Worm (Caenorhabditis elegans) whole organism, L1 larva: ENCODE data around the gene nep-6.
A peak's percentile ranks its signal among the peaks of the same experiment; 100 is the strongest.

Experiments
- C16A3.4 ChIP-seq: fragments of 150-350 bp; optimal IDR thresholded peaks from 2 replicates; lab custom pipeline; 2014; ENCODE audit warnings: missing biosample characterization, missing genetic modification characterization
- alr-1 ChIP-seq: fragments of 200-800 bp; sonication (Bioruptor generic); optimal IDR thresholded peaks from 2 replicates; lab custom pipeline; 2018; ENCODE audit warnings: borderline replicate concordance, mild to moderate bottlenecking, missing genetic modification characterization, missing compliant biosample characterization
- ceh-88 ChIP-seq: fragments of 200-800 bp; sonication (Bioruptor generic); IDR thresholded peaks from 2 replicates; pipeline ENCODE4 v1.3.6; 2022; ENCODE audit warnings: missing genetic modification characterization, missing compliant biosample characterization
- dsc-1 ChIP-seq: sonication (generic microtip); optimal IDR thresholded peaks from 2 replicates; lab custom pipeline; 2016; ENCODE audit warnings: mild to moderate bottlenecking, missing genetic modification characterization, missing compliant biosample characterization
- efl-1 ChIP-seq, 4 experiments: fragments of 150-350 bp; optimal IDR thresholded peaks in 3 of 4; peaks in 1 of 4; 1 replicate in 1 of 4; 2 replicates in 3 of 4; lab custom pipeline; 2014; ENCODE audit warnings: missing biosample characterization in 2 of 4, missing genetic modification characterization in 2 of 4, missing genetic modification reagents in 2 of 4
- efl-3 ChIP-seq: fragments of 200-800 bp; sonication (Bioruptor generic); optimal IDR thresholded peaks from 2 replicates; lab custom pipeline; 2018; ENCODE audit warnings: mild to moderate bottlenecking, missing genetic modification characterization, missing compliant biosample characterization
- elt-3 ChIP-seq, 6 experiments: fragments of 150-350 bp in 1 of 6; sonication (generic microtip); optimal IDR thresholded peaks; 2 replicates each; lab custom pipeline; 2017 to 2018; ENCODE audit warnings: missing biosample characterization in 6 of 6, missing genetic modification characterization in 6 of 6, inconsistent platforms in 1 of 6
- fkh-10 ChIP-seq: sonication (generic microtip); optimal IDR thresholded peaks from 2 replicates; lab custom pipeline; 2017; ENCODE audit warnings: missing biosample characterization, missing genetic modification reagents, missing genetic modification characterization
- fkh-4 ChIP-seq: sonication (generic microtip); optimal IDR thresholded peaks from 2 replicates; lab custom pipeline; 2016; ENCODE audit warnings: missing compliant biosample characterization, missing genetic modification characterization, borderline replicate concordance
- hlh-17 ChIP-seq: fragments of 200-800 bp; sonication (Bioruptor generic); optimal IDR thresholded peaks from 2 replicates; lab custom pipeline; 2018; ENCODE audit warnings: missing genetic modification characterization, mild to moderate bottlenecking, missing compliant biosample characterization, moderate library complexity, borderline replicate concordance
- hlh-4 ChIP-seq: sonication (generic microtip); optimal IDR thresholded peaks from 2 replicates; lab custom pipeline; 2016; ENCODE audit warnings: mild to moderate bottlenecking, missing genetic modification characterization, missing compliant biosample characterization
- lin-35 ChIP-seq, 2 experiments: fragments of 150-350 bp; optimal IDR thresholded peaks; 2 replicates each; lab custom pipeline; 2014; ENCODE audit warnings: missing biosample characterization in 2 of 2, missing genetic modification characterization in 2 of 2, missing genetic modification reagents in 2 of 2
- lsy-2 ChIP-seq, 2 experiments: fragments of 150-350 bp; optimal IDR thresholded peaks; 2 replicates each; lab custom pipeline; 2014; ENCODE audit warnings: missing biosample characterization in 2 of 2, missing genetic modification characterization in 2 of 2
- mab-9 ChIP-seq: fragments of 200-800 bp; sonication (Bioruptor generic); IDR thresholded peaks from 2 replicates; pipeline ENCODE4 v1.3.6; 2022; ENCODE audit warnings: missing genetic modification reagents, missing genetic modification characterization, missing compliant biosample characterization
- mdl-1 ChIP-seq, 2 experiments: fragments of 150-350 bp; optimal IDR thresholded peaks; 2 replicates each; lab custom pipeline; 2014 to 2017; ENCODE audit warnings: missing biosample characterization in 2 of 2, missing genetic modification characterization in 2 of 2, inconsistent platforms in 1 of 2
- mep-1 ChIP-seq: fragments of 150-350 bp; optimal IDR thresholded peaks from 2 replicates; lab custom pipeline; 2014; ENCODE audit warnings: missing biosample characterization, missing genetic modification characterization
- nhr-19 ChIP-seq: fragments of 200-800 bp; sonication (Bioruptor generic); conservative IDR thresholded peaks from 2 replicates; pipeline ENCODE4 v1.3.6; 2022; ENCODE audit warnings: missing genetic modification characterization, missing compliant biosample characterization
- nhr-20 ChIP-seq: sonication (generic microtip); optimal IDR thresholded peaks from 2 replicates; lab custom pipeline; 2016; ENCODE audit warnings: mild to moderate bottlenecking, missing genetic modification characterization, missing compliant biosample characterization
- nhr-237 ChIP-seq: fragments of 150-350 bp; optimal IDR thresholded peaks from 2 replicates; lab custom pipeline; 2014; ENCODE audit warnings: missing biosample characterization, missing genetic modification characterization
- nhr-47 ChIP-seq: sonication (generic microtip); optimal IDR thresholded peaks from 2 replicates; lab custom pipeline; 2016; ENCODE audit warnings: mild to moderate bottlenecking, missing genetic modification characterization, moderate library complexity, missing compliant biosample characterization
- nhr-77 ChIP-seq: fragments of 150-350 bp; optimal IDR thresholded peaks from 2 replicates; lab custom pipeline; 2014; ENCODE audit warnings: missing biosample characterization, missing genetic modification characterization
- pag-3 ChIP-seq: sonication (generic microtip); optimal IDR thresholded peaks from 2 replicates; lab custom pipeline; 2017; ENCODE audit warnings: missing genetic modification characterization, mild to moderate bottlenecking, missing compliant biosample characterization, antibody characterized with exemption, borderline replicate concordance; ENCODE audit not compliant: insufficient read depth
- pqm-1 ChIP-seq: sonication (generic microtip); optimal IDR thresholded peaks from 3 replicates; lab custom pipeline; 2017; ENCODE audit warnings: missing biosample characterization, missing genetic modification characterization
- rnt-1 ChIP-seq: sonication (generic microtip); optimal IDR thresholded peaks from 2 replicates; lab custom pipeline; 2016; ENCODE audit warnings: mild to moderate bottlenecking, missing genetic modification characterization, moderate library complexity, missing compliant biosample characterization
- sox-4 ChIP-seq: sonication (generic microtip); optimal IDR thresholded peaks from 2 replicates; lab custom pipeline; 2016; ENCODE audit warnings: missing genetic modification characterization, missing compliant biosample characterization
- sup-37 ChIP-seq: fragments of 200-800 bp; sonication (Bioruptor generic); optimal IDR thresholded peaks from 2 replicates; lab custom pipeline; 2018; ENCODE audit warnings: mild to moderate bottlenecking, missing genetic modification characterization, missing compliant biosample characterization

The nep-6 gene

ce11 chrII:3399212-3399611, 17.4 kb upstream of the nep-6 start, which contains the start of gene nep-9:
TSS of gene nep-9 (minus strand) at chrII:3399312.
- TF ChIP-seq fkh-4 (tag; lab: Kevin White, UChicago) (no peak), lsy-2 (tag; optimal IDR thresholded peaks at IDR 0.05; lab: Kevin White, UChicago) (no peak), mep-1 (no peak), rnt-1 (tag; lab: Kevin White, UChicago) (no peak), dsc-1 (tag; lab: Kevin White, UChicago) (no peak), mab-9 (no peak), nhr-47 (tag; lab: Kevin White, UChicago) (no peak), mdl-1 (tag; optimal IDR thresholded peaks at IDR 0.05; lab: Kevin White, UChicago) (no peak), lin-35 (GFP tag; optimal IDR thresholded peaks at IDR 0.05; lab: Kevin White, UChicago) (no peak)
- TF ChIP-seq, all 84 proteins: peak for 0

- no peak for TF ChIP-seq hlh-17 (GFP tag; lab: Kevin White, UChicago)
- TF ChIP-seq efl-1 (optimal IDR thresholded peaks at IDR 0.05; lab: Kevin White, UChicago): no peak
- TF ChIP-seq efl-1 (GFP tag; optimal IDR thresholded peaks at IDR 0.05 in 1 of 2; lab: Kevin White, UChicago): peak in 1 of 2 experiments; percentile 79
Observed at ce11 chrII:3402854-3403253, 13.8 kb upstream of the nep-6 start, which contains the start of gene nep-10. TSS of gene nep-10 (minus strand) at chrII:3402954.

ce11 chrII:3403535-3403934, 13.1 kb upstream of the nep-6 start, which contains the start of gene nep-8:
TSS of gene nep-8 (plus strand) at chrII:3403835.
- TF ChIP-seq lsy-2 (tag; optimal IDR thresholded peaks at IDR 0.05; lab: Kevin White, UChicago): no peak

- no peak for TF ChIP-seq alr-1 (tag; lab: Kevin White, UChicago)
- TF ChIP-seq nhr-237 (tag; lab: Kevin White, UChicago): no peak
- no peak for TF ChIP-seq nhr-47 (tag; lab: Kevin White, UChicago)
- no peak for TF ChIP-seq hlh-17 (GFP tag; lab: Kevin White, UChicago)
- no peak for TF ChIP-seq hlh-4
- TF ChIP-seq fkh-10 (GFP tag; lab: Kevin White, UChicago): no peak
- TF ChIP-seq sup-37: no peak
- no peak for TF ChIP-seq C16A3.4 (tag; lab: Kevin White, UChicago)
- TF ChIP-seq pag-3 (tag; lab: Kevin White, UChicago): no peak
- no peak for TF ChIP-seq nhr-77
- TF ChIP-seq elt-3 (tag; optimal IDR thresholded peaks at IDR 0.05; lab: Kevin White, UChicago): no peak
- TF ChIP-seq nhr-19 (GFP tag; lab: Robert Waterston, UW): no peak
- TF ChIP-seq sox-4 (tag; lab: Kevin White, UChicago): no peak
Observed at ce11 chrII:3414383-3414910, 2.2 kb upstream of the nep-6 start, which contains the start of the genes F18A12.7 and F18A12.2. TSS of gene F18A12.7 (minus strand) at chrII:3414483. TSS of gene F18A12.2 (plus strand) at chrII:3414860.

ce11 chrII:3422938-3423337, 6.3 kb downstream of the nep-6 start:
- no peak for TF ChIP-seq pqm-1 (tag; lab: Kevin White, UChicago)
- TF ChIP-seq efl-1 (optimal IDR thresholded peaks at IDR 0.05; lab: Kevin White, UChicago): no peak
- TF ChIP-seq efl-1 (GFP tag; optimal IDR thresholded peaks at IDR 0.05 in 1 of 2; lab: Kevin White, UChicago): peak in 1 of 2 experiments; percentile 80
- no peak for TF ChIP-seq efl-3
- no peak for TF ChIP-seq C16A3.4 (tag; lab: Kevin White, UChicago)

- TF ChIP-seq ceh-88 (GFP tag; lab: Robert Waterston, UW) (no peak), nhr-20 (tag; lab: Kevin White, UChicago) (no peak), lin-35 (GFP tag; optimal IDR thresholded peaks at IDR 0.05; lab: Kevin White, UChicago) (no peak)
Observed at ce11 chrII:3425433-3425832, 8.8 kb downstream of the nep-6 start, which contains the start of gene nep-11. TSS of gene nep-11 (minus strand) at chrII:3425533.
